Worm (Caenorhabditis elegans): ENCODE results near the gene tsp-8.
A peak's percentile ranks its signal among the peaks of the same experiment; 100 is the strongest.

The tsp-8 gene

DNA sequence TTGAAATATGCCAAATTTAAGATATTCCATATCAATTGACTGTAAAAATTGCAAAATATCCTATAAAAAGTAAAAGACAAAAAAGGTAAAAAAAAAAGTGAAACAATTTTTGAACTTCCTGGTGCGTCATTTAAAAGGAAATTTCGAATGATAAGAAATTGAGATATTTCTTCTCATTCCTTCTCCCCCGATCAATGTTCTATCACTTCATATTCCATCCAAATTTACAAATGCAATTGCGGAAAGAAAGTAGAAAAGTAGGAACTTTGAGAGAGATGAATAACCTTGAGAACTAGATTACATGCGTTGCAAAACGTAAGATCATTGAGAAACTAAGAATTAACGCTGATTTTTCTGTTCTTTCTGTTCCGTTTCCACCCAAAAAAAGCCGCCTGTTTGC, 19.7 kb downstream of the tsp-8 start:
- TF ChIP-seq blmp-1 (tag; optimal IDR thresholded peaks at IDR 0.05) (peak; percentile 72), nhr-85 (tag) (peak; percentile 58), xbp-1 (tag; optimal IDR thresholded peaks at IDR 0.05) (no peak), nhr-20 (tag; optimal IDR thresholded peaks at IDR 0.05) (peak; percentile 10), elt-3 (tag; optimal IDR thresholded peaks at IDR 0.05) (peak in 2 of 6 experiments; percentile 44 to 80), lin-14 (GFP tag; optimal IDR thresholded peaks at IDR 0.05) (peak; percentile 54)

DNA sequence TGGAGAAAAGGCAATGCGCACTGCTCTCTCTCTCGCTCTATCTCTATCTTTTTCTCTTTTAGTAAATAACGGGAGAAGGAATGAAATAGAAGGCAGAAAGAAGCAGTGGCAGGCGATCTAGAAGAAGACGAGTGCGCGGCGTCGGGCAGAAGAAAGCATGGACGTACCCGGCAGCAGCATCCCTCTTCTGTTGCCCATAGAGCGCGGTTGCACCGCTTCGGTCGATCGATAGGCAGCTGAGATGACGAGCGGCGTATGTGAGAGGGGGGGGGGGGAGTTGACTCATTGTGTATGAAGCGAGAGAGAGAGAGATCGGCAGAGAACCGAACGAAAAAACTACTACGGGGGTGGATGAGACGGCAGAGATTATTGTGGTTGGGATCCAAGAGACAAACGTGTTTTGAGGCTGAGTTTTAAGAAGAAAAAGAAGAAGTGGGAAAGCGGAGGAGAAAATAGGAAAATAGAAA, 21.1 kb downstream of the tsp-8 start:
- TF ChIP-seq ztf-11 (tag; optimal IDR thresholded peaks at IDR 0.05) (peak in 1 of 2 experiments; percentile 72), nhr-77 (tag; optimal IDR thresholded peaks at IDR 0.05) (peak; percentile 77), xbp-1 (tag; optimal IDR thresholded peaks at IDR 0.05) (peak; percentile 92), zip-4 (GFP tag; optimal IDR thresholded peaks at IDR 0.05) (peak; percentile 54), vab-15 (tag; optimal IDR thresholded peaks at IDR 0.05) (peak; percentile 59), lin-13 (GFP tag; optimal IDR thresholded peaks at IDR 0.05) (peak; percentile 84), nhr-28 (tag; optimal IDR thresholded peaks at IDR 0.05) (no peak), unc-98 (GFP tag; IDR thresholded peaks at IDR 0.05) (no peak), sptf-1 (tag; optimal IDR thresholded peaks at IDR 0.05) (no peak), irx-1 (tag; optimal IDR thresholded peaks at IDR 0.05) (peak; percentile 84), egl-13 (tag; optimal IDR thresholded peaks at IDR 0.05) (peak; percentile 95), nhr-237 (tag; optimal IDR thresholded peaks at IDR 0.05) (peak; percentile 81), unc-130 (tag; optimal IDR thresholded peaks at IDR 0.05) (peak; percentile 64), nhr-85 (tag) (peak; percentile 95), pax-3 (tag; optimal IDR thresholded peaks at IDR 0.05) (peak; percentile 87), skn-1 (tag; optimal IDR thresholded peaks at IDR 0.05) (peak; percentile 85), nhr-90 (tag; optimal IDR thresholded peaks at IDR 0.05; ENCODE audit: poor library complexity) (peak; percentile 83), fkh-4 (tag; optimal IDR thresholded peaks at IDR 0.05; ENCODE audit: borderline replicate concordance) (no peak), unc-62 (GFP tag; optimal IDR thresholded peaks at IDR 0.05) (no peak), efl-3 (GFP tag; optimal IDR thresholded peaks at IDR 0.05) (no peak), lin-39 (tag; optimal IDR thresholded peaks at IDR 0.05) (no peak), nhr-12 (tag; optimal IDR thresholded peaks at IDR 0.05) (no peak), ama-1 (optimal IDR thresholded peaks at IDR 0.05) (no peak), elt-3 (tag; optimal IDR thresholded peaks at IDR 0.05) (peak in 4 of 6 experiments; percentile 20 to 79 (median 48)), lin-35 (GFP tag; optimal IDR thresholded peaks at IDR 0.05) (peak; percentile 78 to 81), fkh-8 (tag; optimal IDR thresholded peaks at IDR 0.05) (peak; percentile 99), rnt-1 (tag; optimal IDR thresholded peaks at IDR 0.05) (peak; percentile 87), dsc-1 (tag; optimal IDR thresholded peaks at IDR 0.05) (peak; percentile 87), nhr-47 (tag; optimal IDR thresholded peaks at IDR 0.05) (peak; percentile 96), sup-37 (GFP tag; optimal IDR thresholded peaks at IDR 0.05) (peak; percentile 61), lsy-2 (tag; optimal IDR thresholded peaks at IDR 0.05) (peak; percentile 84 to 89), ceh-8 (GFP tag; optimal IDR thresholded peaks at IDR 0.05) (peak; percentile 89), ces-1 (GFP tag; optimal IDR thresholded peaks at IDR 0.05) (no peak), lin-15B (tag; optimal IDR thresholded peaks at IDR 0.05) (peak; percentile 74), tbx-2 (tag; optimal IDR thresholded peaks at IDR 0.05) (peak; percentile 94), Y116A8C.19 (tag; optimal IDR thresholded peaks at IDR 0.05; ENCODE audit: borderline replicate concordance) (no peak), mef-2 (tag; optimal IDR thresholded peaks at IDR 0.05) (peak; percentile 89), ceh-63 (GFP tag; optimal IDR thresholded peaks at IDR 0.05) (no peak), pqm-1 (tag; optimal IDR thresholded peaks at IDR 0.05) (no peak), mab-9 (GFP tag; IDR thresholded peaks at IDR 0.05) (peak; percentile 88), hpl-2 (GFP tag; optimal IDR thresholded peaks at IDR 0.05) (no peak), aly-2 (tag; optimal IDR thresholded peaks at IDR 0.05) (no peak), F16B12.6 (tag; optimal IDR thresholded peaks at IDR 0.05) (peak; percentile 54), grh-1 (GFP tag; IDR thresholded peaks at IDR 0.05) (peak; percentile 86), sox-4 (tag; optimal IDR thresholded peaks at IDR 0.05) (peak; percentile 83), ztf-4 (tag; optimal IDR thresholded peaks at IDR 0.05) (peak; percentile 58), unc-86 (tag; optimal IDR thresholded peaks at IDR 0.05) (peak; percentile 96), nhr-20 (tag; optimal IDR thresholded peaks at IDR 0.05) (peak; percentile 95), snpc-4 (tag; optimal IDR thresholded peaks at IDR 0.05) (peak; percentile 88)
